Worm (Caenorhabditis elegans): ENCODE data around the gene srg-7.

The srg-7 gene

DNA sequence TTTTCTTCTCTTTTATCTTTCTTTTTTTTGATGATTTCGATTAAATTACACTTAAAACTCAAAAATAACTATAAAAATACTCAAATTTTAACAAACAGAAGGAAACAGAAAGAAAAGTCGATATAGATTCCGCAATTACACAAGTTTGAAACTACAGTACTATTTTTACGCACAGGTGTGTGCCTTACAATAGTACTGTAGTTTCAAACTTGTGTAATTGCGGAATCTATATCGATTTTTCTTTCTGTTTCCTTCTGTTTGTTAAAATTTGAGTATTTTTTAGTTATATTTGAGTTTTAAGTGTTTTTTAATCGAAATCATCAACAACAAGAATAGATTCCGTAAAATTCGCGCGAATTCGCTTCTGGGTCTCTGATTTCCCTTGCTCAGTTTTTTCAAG, 15.1 kb upstream of the srg-7 start:
- no peak for TF ChIP-seq ztf-29 (GFP tag; IDR thresholded peaks at IDR 0.05)
- TF ChIP-seq T22C8.4 (GFP tag; IDR thresholded peaks at IDR 0.05), result peak; percentile 36; the same call in 1 of the 2 replicates

- TF ChIP-seq tab-1 (GFP tag; IDR thresholded peaks at IDR 0.05), result no peak
- peak; percentile 49; the same call in 1 of the 2 replicates for TF ChIP-seq flt-1 (GFP tag; IDR thresholded peaks at IDR 0.05)
- TF ChIP-seq cog-1 (tag; optimal IDR thresholded peaks at IDR 0.05), result peak; percentile 74
Observed at ce11 chrIII:6280070-6280596, 12.2 kb upstream of the srg-7 start, which contains the start of gene hmg-1.2. TSS of gene hmg-1.2 (plus strand) at chrIII:6280380.

ce11 chrIII:6279453-6279852, 11.5 kb upstream of the srg-7 start:
- TF ChIP-seq med-1 (GFP tag; optimal IDR thresholded peaks at IDR 0.05; ENCODE audit: insufficient read depth) (no peak), flt-1 (GFP tag; IDR thresholded peaks at IDR 0.05) (no peak)

- TF ChIP-seq cog-1 (tag; optimal IDR thresholded peaks at IDR 0.05), result peak; percentile 6
- TF ChIP-seq klf-2 (GFP tag; conservative IDR thresholded peaks at IDR 0.05), result no peak
- TF ChIP-seq ztf-23 (GFP tag; IDR thresholded peaks at IDR 0.05), result no peak
Observed at ce11 chrIII:6278301-6278827, 10.4 kb upstream of the srg-7 start, which contains the start of gene C18F10.7. TSS of gene C18F10.7 (minus strand) at chrIII:6278351.

ce11 chrIII:6272868-6273267, 4.9 kb upstream of the srg-7 start, which contains the start of gene C18F10.2:
TSS of gene C18F10.2 (plus strand) at chrIII:6273168.
- no peak for TF ChIP-seq ref-1 (GFP tag; conservative IDR thresholded peaks at IDR 0.05)
- TF ChIP-seq tab-1 (GFP tag; IDR thresholded peaks at IDR 0.05), result no peak
- no peak for TF ChIP-seq med-1 (GFP tag; optimal IDR thresholded peaks at IDR 0.05; ENCODE audit: insufficient read depth)
- TF ChIP-seq T22C8.4 (GFP tag; IDR thresholded peaks at IDR 0.05), result no peak
- TF ChIP-seq ztf-29 (GFP tag; IDR thresholded peaks at IDR 0.05), result no peak
- TF ChIP-seq klf-2 (GFP tag; conservative IDR thresholded peaks at IDR 0.05), result no peak
- no peak for TF ChIP-seq ztf-23 (GFP tag; IDR thresholded peaks at IDR 0.05)
- TF ChIP-seq flt-1 (GFP tag; IDR thresholded peaks at IDR 0.05), result no peak
- TF ChIP-seq cog-1 (tag; optimal IDR thresholded peaks at IDR 0.05), result no peak

DNA sequence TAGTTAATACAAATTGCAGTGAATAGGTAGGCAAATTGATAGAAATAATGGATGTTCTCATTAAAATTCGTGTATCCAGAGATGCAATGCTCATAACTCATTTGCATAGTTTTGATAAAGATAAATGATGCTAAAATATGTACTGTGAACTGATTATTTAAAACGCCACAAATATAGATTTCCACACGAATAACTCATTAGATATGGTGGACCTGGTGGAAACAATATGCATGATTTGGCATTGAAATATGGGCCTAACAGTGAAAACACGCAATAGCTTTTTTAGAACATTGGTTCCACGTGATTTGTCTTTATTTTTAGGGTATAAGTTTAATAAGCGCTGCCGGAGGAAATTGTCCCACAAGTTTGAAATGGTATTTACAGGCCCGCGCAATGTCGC, 2.3 kb upstream of the srg-7 start, which contains the start of gene srg-3:
Gene srg-3, minus strand, starts transcription at position 101 of the 400 bp plus-strand sequence.
- TF ChIP-seq ref-1 (GFP tag; conservative IDR thresholded peaks at IDR 0.05), result no peak
- no peak for TF ChIP-seq cog-1 (tag; optimal IDR thresholded peaks at IDR 0.05)
- TF ChIP-seq ztf-23 (GFP tag; IDR thresholded peaks at IDR 0.05), result no peak
- no peak for TF ChIP-seq klf-2 (GFP tag; conservative IDR thresholded peaks at IDR 0.05)
- no peak for TF ChIP-seq ztf-29 (GFP tag; IDR thresholded peaks at IDR 0.05)
- no peak for TF ChIP-seq T22C8.4 (GFP tag; IDR thresholded peaks at IDR 0.05)
- TF ChIP-seq tab-1 (GFP tag; IDR thresholded peaks at IDR 0.05), result no peak
- TF ChIP-seq med-1 (GFP tag; optimal IDR thresholded peaks at IDR 0.05; ENCODE audit: insufficient read depth), result no peak

DNA sequence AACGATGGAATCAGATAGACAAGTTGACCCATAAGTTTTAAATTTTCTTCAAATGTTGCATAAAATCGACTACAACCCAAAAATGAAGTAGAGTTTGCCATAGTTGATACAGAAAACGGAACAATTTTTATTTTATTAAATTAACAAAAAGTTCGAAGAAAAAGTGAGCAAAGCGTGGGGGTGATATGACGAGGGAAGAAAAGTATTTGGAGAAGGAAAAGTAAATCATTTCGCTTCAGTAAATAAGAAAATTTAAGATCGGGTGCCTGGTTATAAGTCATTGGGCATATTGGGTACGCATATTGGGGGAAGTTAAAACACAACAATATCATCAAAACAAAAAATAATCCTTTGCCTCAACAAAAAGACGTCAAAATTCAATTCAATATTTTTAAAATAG, 2.0 kb downstream of the srg-7 start, which contains the start of gene srg-6:
Gene srg-6, minus strand, starts transcription at position 101 of the 400 bp plus-strand sequence.
- TF ChIP-seq klf-2 (GFP tag; conservative IDR thresholded peaks at IDR 0.05) (no peak), ztf-29 (GFP tag; IDR thresholded peaks at IDR 0.05) (no peak), med-1 (GFP tag; optimal IDR thresholded peaks at IDR 0.05; ENCODE audit: insufficient read depth) (no peak), ztf-23 (GFP tag; IDR thresholded peaks at IDR 0.05) (no peak), tab-1 (GFP tag; IDR thresholded peaks at IDR 0.05) (no peak), flt-1 (GFP tag; IDR thresholded peaks at IDR 0.05) (no peak), cog-1 (tag; optimal IDR thresholded peaks at IDR 0.05) (no peak), T22C8.4 (GFP tag; IDR thresholded peaks at IDR 0.05) (no peak), ref-1 (GFP tag; conservative IDR thresholded peaks at IDR 0.05) (no peak)

ce11 chrIII:6264447-6264846, 3.5 kb downstream of the srg-7 start, which contains the start of gene srg-5:
TSS of gene srg-5 (minus strand) at chrIII:6264547.
- no peak for TF ChIP-seq med-1 (GFP tag; optimal IDR thresholded peaks at IDR 0.05; ENCODE audit: insufficient read depth)
- no peak for TF ChIP-seq klf-2 (GFP tag; conservative IDR thresholded peaks at IDR 0.05)
- TF ChIP-seq tab-1 (GFP tag; IDR thresholded peaks at IDR 0.05), result no peak
- TF ChIP-seq flt-1 (GFP tag; IDR thresholded peaks at IDR 0.05), result no peak
- no peak for TF ChIP-seq ztf-23 (GFP tag; IDR thresholded peaks at IDR 0.05)
- no peak for TF ChIP-seq cog-1 (tag; optimal IDR thresholded peaks at IDR 0.05)
- no peak for TF ChIP-seq ztf-29 (GFP tag; IDR thresholded peaks at IDR 0.05)
- TF ChIP-seq T22C8.4 (GFP tag; IDR thresholded peaks at IDR 0.05), result no peak
- no peak for TF ChIP-seq ref-1 (GFP tag; conservative IDR thresholded peaks at IDR 0.05)

DNA sequence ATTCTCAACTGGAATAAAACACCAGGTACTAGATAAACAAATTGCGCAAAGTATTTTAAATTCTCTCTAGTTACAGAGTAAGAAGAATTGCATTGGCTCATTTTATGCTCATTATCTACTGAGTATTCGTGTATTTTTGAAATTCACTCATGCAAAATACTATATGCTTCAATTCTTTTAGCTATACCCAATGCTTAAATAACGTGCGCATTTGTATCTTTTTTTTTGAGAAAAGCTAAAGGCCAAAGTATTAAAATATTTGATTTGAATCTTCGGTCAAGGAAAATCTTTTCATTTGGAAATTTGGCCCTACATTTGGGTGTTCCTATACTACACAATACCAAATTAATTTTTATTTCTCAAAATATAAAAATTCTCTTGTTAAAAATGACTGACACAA, 6.0 kb downstream of the srg-7 start, which contains the start of gene srg-4:
Gene srg-4, minus strand, starts transcription at position 101 of the 400 bp plus-strand sequence.
- TF ChIP-seq tab-1 (GFP tag; IDR thresholded peaks at IDR 0.05) (no peak), ztf-29 (GFP tag; IDR thresholded peaks at IDR 0.05) (no peak), ref-1 (GFP tag; conservative IDR thresholded peaks at IDR 0.05) (no peak)

ce11 chrIII:6260115-6260514, 7.8 kb downstream of the srg-7 start, which contains the start of gene srg-2:
TSS of gene srg-2 (minus strand) at chrIII:6260215.
- TF ChIP-seq T22C8.4 (GFP tag; IDR thresholded peaks at IDR 0.05) (no peak), klf-2 (GFP tag; conservative IDR thresholded peaks at IDR 0.05) (no peak), ref-1 (GFP tag; conservative IDR thresholded peaks at IDR 0.05) (no peak), cog-1 (tag; optimal IDR thresholded peaks at IDR 0.05) (no peak), flt-1 (GFP tag; IDR thresholded peaks at IDR 0.05) (no peak), ztf-23 (GFP tag; IDR thresholded peaks at IDR 0.05) (no peak), ztf-29 (GFP tag; IDR thresholded peaks at IDR 0.05) (no peak), tab-1 (GFP tag; IDR thresholded peaks at IDR 0.05) (no peak), med-1 (GFP tag; optimal IDR thresholded peaks at IDR 0.05; ENCODE audit: insufficient read depth) (no peak)

Measured in whole organism, midembryonic.